Fruit fly (Drosophila melanogaster) S2 (cell line): ENCODE measurements around the gene CG6153.

Experiments used
- CG8478 ChIP-seq: fragments of >200 bp; optimal IDR thresholded peaks from 2 replicates; lab custom pipeline; 2018
- CTCF ChIP-seq, 2 experiments: fragments of >200 bp; optimal IDR thresholded peaks; 2 replicates each; lab custom pipeline; 2018

Gene CG6153

dm6 chr2L:12686811-12687210, 6.0 kb upstream of the CG6153 start:
- no peak for TF ChIP-seq CTCF (optimal IDR thresholded peaks at IDR 0.05; lab: Kevin White, UChicago)
- TF ChIP-seq CG8478 = no peak

dm6 chr2L:12689281-12689765, 3.5 kb upstream of the CG6153 start:
- TF ChIP-seq CTCF (optimal IDR thresholded peaks at IDR 0.05; lab: Kevin White, UChicago) = no peak
- no peak for TF ChIP-seq CG8478

dm6 chr2L:12694823-12695420, 2.1 kb downstream of the CG6153 start, which contains the start of the genes IFT43 and PICK1:
Gene IFT43 (minus strand): TSS chr2L:12694988.
Gene PICK1 (plus strand): TSS chr2L:12695033.
- TF ChIP-seq CTCF (optimal IDR thresholded peaks at IDR 0.05; lab: Kevin White, UChicago) = no peak
- no peak for TF ChIP-seq CG8478

- TF ChIP-seq CTCF (optimal IDR thresholded peaks at IDR 0.05; lab: Kevin White, UChicago) (no peak), CG8478 (no peak)
These were observed 4.4 kb downstream of the CG6153 start, which contains the start of gene CG5781 for dm6 chr2L:12697223-12697622. Gene CG5781 (minus strand): TSS chr2L:12697323.

dm6 chr2L:12700381-12700963, 7.7 kb downstream of the CG6153 start, which contains the start of gene CG17036:
Gene CG17036 (minus strand): TSS chr2L:12700746.
- TF ChIP-seq CG8478 (no peak), CTCF (optimal IDR thresholded peaks at IDR 0.05; lab: Kevin White, UChicago) (no peak)

DNA sequence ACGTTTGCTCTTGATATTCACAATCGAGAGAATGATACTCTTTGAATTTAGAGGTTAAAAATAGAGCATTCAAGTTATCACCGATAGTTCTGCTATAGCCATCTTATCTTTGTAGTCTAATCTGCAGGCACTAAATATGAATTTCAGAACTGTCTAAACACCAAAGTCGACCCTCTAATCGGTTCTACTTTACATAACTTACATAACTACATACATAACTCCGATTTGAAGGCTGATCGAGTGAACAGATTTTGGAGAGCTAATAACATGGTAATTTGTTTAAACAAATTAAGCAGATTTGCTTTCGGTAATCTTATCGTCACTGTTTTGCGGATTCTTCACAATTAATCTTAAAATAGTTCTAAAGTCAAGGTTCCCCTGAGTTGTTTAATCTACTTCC, 8.7 kb downstream of the CG6153 start:
- TF ChIP-seq CTCF (optimal IDR thresholded peaks at IDR 0.05; lab: Kevin White, UChicago) (no peak), CG8478 (no peak)

DNA sequence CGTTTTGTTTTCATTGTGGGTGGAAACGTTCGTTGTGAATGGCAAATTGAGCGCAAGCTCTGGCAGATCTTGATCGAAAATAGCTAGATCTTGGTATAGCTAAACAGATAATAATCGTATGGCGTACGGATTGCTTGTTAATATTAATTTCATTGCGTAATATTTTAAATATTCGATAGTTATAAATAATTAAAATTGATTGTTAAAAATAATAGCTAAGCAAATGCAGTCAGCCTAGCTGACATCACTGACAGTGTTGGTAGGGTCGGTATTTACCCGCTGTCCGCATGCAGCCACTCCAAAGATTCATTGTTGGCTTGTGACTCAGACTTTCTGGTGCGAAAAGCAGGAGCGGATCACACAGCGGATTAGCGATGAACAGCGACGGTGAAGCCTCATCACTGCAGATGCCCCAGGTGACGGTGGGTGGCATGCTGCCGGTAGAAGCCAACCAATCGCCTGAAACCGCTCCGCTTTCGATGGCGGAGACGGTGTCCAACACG, 11.7 kb downstream of the CG6153 start, which contains the start of the genes CG5776 and spict:
Gene CG5776, minus strand, starts transcription at position 34 of the 503 bp plus-strand sequence.
Gene spict, plus strand, starts transcription at position 308 of the 503 bp plus-strand sequence.
- peak in 1 of 2 experiments; percentile 15 for TF ChIP-seq CTCF (optimal IDR thresholded peaks at IDR 0.05; lab: Kevin White, UChicago)
- no peak for TF ChIP-seq CG8478

DNA sequence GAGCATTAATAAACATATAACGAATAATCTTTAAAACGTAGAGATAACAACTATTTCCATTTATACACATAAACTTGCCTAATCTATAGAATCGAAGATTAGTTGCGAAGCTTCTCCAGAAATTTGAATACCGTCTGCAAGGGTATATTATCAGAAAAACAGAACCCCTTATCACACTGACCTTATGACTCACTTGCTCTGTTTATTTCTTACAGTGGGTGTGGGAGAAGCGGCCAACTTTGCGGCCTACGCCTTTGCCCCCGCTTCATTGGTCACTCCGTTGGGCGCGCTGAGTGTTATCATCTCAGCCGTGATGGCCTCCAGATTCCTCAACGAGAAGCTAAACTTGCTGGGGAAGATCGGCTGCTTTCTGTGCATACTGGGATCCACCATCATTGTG, 12.6 kb downstream of the CG6153 start:
- no peak for TF ChIP-seq CG8478
- TF ChIP-seq CTCF (optimal IDR thresholded peaks at IDR 0.05; lab: Kevin White, UChicago) = no peak

DNA sequence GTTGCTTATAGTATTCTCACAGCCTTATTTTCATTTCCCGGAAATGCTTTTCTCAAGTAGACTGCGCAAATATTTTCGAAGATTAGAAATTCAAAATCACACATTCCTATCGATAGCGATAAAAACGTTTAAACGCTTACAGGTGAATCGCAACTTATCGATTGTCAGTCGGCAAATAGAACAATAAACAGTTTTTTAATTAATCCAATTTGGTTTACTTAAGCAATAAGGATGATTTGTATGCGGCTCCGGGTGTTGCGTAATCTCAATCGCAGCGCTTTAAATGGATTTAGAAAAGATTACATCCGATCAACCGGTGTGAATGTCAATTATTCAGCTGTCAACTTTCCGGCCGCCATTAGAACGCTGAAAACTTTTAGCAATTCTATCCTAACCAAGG, 14.7 kb downstream of the CG6153 start, which contains the start of the genes CG6180 and CG15484:
Gene CG6180, plus strand, starts transcription at position 122 of the 400 bp plus-strand sequence.
Gene CG15484, minus strand, starts transcription at position 172 of the 400 bp plus-strand sequence.
- TF ChIP-seq CG8478 (no peak), CTCF (optimal IDR thresholded peaks at IDR 0.05; lab: Kevin White, UChicago) (no peak)

DNA sequence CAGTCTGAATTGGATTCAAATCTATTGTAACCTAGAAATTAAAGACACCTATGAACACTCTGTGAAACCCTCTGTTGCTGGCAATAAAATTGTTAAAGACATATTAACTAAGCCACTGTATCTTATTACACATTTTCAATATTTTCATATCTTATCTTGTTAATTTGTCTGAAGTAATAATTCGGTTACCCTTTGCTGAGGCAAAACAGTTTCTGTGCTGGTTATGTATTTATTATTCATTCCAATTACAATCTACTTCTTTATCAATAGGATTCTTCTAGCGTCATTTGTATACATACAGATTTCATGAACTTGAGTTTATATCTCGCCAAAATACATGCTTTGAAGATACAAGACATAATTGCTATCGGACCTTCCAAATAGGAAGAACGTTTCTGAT, 15.8 kb downstream of the CG6153 start:
- TF ChIP-seq CG8478 (no peak), CTCF (optimal IDR thresholded peaks at IDR 0.05; lab: Kevin White, UChicago) (no peak)

dm6 chr2L:12712255-12712654, 19.5 kb downstream of the CG6153 start:
- no peak for TF ChIP-seq CTCF (optimal IDR thresholded peaks at IDR 0.05; lab: Kevin White, UChicago)
- TF ChIP-seq CG8478 = no peak

DNA sequence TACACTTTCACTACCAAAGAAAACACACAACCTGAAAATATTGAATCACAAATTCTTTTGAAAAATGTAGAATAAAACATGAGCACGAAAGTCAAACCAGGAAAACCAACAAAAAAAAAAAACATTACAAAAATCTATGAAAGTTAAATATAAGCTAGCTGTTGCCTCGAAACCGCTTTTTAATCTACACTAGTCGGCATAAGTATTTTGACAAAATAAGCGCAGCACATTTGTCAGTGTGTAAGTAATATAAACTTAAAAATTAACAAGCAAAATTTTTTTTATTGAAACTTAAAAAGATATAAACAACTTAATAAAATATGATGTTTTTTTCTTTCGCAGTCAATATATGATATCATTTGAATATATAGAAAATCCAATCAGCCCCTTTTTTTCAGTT, 20.1 kb downstream of the CG6153 start, which contains the start of gene CG5787:
Gene CG5787, minus strand, starts transcription at position 101 of the 400 bp plus-strand sequence.
- TF ChIP-seq CG8478 = no peak
- TF ChIP-seq CTCF (optimal IDR thresholded peaks at IDR 0.05; lab: Kevin White, UChicago) = no peak

- TF ChIP-seq CTCF (optimal IDR thresholded peaks at IDR 0.05; lab: Kevin White, UChicago) = no peak
- TF ChIP-seq CG8478 = no peak
These were observed 25.9 kb downstream of the CG6153 start, which contains the start of gene MRP for dm6 chr2L:12718437-12719376. Gene MRP (plus strand): TSS chr2L:12719045.

DNA sequence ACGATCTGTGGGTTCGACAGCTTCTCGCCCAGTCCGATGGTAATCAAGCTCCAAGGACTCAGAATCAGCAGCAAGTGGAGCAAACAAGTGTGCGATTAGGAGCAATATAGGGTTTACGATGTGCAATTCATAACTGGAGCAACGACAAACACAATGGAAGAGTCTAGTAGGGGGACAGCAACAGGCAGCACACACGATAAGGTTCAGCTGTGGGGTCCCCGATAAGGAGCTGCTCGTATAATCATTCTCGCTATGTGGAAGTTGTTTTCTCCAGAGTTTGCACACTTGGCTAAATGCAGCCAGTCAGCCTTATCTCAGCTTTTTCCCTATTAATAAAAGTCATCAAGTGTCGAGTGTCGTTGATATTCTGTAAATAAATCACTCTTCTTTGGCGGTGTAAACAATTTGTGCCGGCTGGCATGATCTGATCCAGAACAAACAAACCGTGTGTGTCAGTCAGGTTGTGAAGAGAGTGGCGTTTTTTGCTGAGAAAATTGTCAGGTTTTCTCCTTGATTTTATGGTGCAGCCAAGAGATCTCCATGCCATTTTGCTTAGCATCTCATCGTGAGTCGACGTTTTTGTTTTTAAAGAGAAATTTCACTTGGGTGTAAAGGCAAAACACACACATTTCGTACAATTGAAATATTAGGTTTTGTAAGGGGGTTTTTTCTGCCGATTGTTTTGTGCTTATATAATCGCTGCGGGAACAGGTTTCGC, 27.1 kb downstream of the CG6153 start:
- TF ChIP-seq CTCF (optimal IDR thresholded peaks at IDR 0.05; lab: Kevin White, UChicago) (no peak), CG8478 (no peak)
